Worm (Caenorhabditis elegans): ENCODE data around the gene C54F6.19.

ce11 chrV:7590454-7590853, 45.2 kb downstream of the C54F6.19 start, which contains the start of gene C50E3.6:
- TF ChIP-seq nhr-11 (tag; optimal IDR thresholded peaks at IDR 0.05) (no peak), pha-4 (tag; optimal IDR thresholded peaks at IDR 0.05) (no peak), elt-2 (tag; optimal IDR thresholded peaks at IDR 0.05) (no peak), npax-4 (tag; optimal IDR thresholded peaks at IDR 0.05) (no peak), F13H6.1 (tag; optimal IDR thresholded peaks at IDR 0.05) (no peak), pqm-1 (tag; optimal IDR thresholded peaks at IDR 0.05) (no peak), ceh-48 (tag; optimal IDR thresholded peaks at IDR 0.05) (no peak), fkh-10 (GFP tag; optimal IDR thresholded peaks at IDR 0.05) (no peak), ceh-9 (tag; optimal IDR thresholded peaks at IDR 0.05) (no peak)

Data from whole organism, late embryonic.